Worm (Caenorhabditis elegans): ENCODE measurements around the gene fog-2.

Gene fog-2

DNA sequence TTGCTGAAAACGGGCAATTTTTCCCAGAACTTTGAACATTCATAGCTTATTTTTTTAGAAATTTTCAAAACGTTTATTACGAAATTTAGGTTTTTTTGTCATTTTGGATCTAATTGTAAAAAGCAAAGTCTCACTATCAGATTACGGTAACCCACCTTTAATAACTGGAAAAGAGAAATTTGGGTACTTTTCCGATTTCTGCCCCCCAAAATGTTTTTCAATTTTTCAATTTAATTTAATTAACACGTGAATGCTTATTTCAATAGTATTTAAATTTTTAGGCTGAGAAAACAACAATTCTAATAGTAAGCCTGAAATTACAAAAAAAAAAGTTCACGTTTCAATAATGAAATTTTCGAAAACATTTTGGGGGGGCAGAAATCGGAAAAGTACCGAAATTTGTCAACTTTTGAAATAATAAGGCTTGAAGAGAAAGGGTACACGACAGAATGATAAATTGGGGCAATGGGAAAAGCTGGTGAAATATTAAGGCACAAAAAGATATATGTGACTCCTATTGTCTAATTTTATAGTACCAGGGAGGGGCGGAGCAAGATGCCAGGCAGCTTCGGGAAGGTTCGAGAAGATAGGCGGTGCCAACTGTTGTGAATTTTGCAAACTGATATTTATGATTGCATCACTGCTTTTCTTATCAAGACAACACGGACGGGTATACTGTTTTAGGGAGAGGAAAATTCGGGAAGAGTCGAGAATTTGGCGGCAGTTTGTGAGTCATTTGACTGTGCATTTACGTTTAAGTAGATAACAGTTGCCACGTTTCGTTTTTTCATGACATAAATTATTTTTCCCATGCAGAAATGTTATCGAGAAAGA lies 34.8 kb upstream of the fog-2 start, which contains the start of gene F19B2.5:
Gene F19B2.5 (minus strand): TSS at position 107 of the 834 bp plus-strand sequence.
- TF ChIP-seq pqm-1 (tag; optimal IDR thresholded peaks at IDR 0.05), result peak; percentile 73
- TF ChIP-seq pha-4 (tag; optimal IDR thresholded peaks at IDR 0.05), result peak; percentile 43
- TF ChIP-seq elt-2 (tag; optimal IDR thresholded peaks at IDR 0.05), result peak; percentile 99
- TF ChIP-seq skn-1 (tag; optimal IDR thresholded peaks at IDR 0.05), result no peak
- TF ChIP-seq egl-5 (tag; optimal IDR thresholded peaks at IDR 0.05), result no peak
- peak; percentile 77 for TF ChIP-seq lsy-12 (tag; optimal IDR thresholded peaks at IDR 0.05)
- TF ChIP-seq nfya-1 (tag; optimal IDR thresholded peaks at IDR 0.05; ENCODE audit: insufficient read depth), result peak; percentile 13
- peak; percentile 89 for TF ChIP-seq ama-1 (optimal IDR thresholded peaks at IDR 0.05)
- no peak for TF ChIP-seq ceh-28 (tag; optimal IDR thresholded peaks at IDR 0.05)
- peak; percentile 74 for TF ChIP-seq jun-1 (tag; optimal IDR thresholded peaks at IDR 0.05)
- no peak for TF ChIP-seq nhr-43 (tag; optimal IDR thresholded peaks at IDR 0.05; ENCODE audit: poor library complexity, severe bottlenecking)
- TF ChIP-seq fos-1 (tag; optimal IDR thresholded peaks at IDR 0.05), result peak; percentile 8
- TF ChIP-seq unc-39 (tag; optimal IDR thresholded peaks at IDR 0.05), result no peak
- no peak for TF ChIP-seq sea-2 (GFP tag; optimal IDR thresholded peaks at IDR 0.05)
- TF ChIP-seq ZK546.5 (tag; optimal IDR thresholded peaks at IDR 0.05), result no peak

- TF ChIP-seq ztf-4 (tag; optimal IDR thresholded peaks at IDR 0.05) (no peak), nhr-67 (tag; optimal IDR thresholded peaks at IDR 0.05) (no peak), ZK546.5 (tag; optimal IDR thresholded peaks at IDR 0.05) (no peak), pqm-1 (tag; optimal IDR thresholded peaks at IDR 0.05) (no peak), skn-1 (tag; optimal IDR thresholded peaks at IDR 0.05) (peak; percentile 90), elt-2 (tag; optimal IDR thresholded peaks at IDR 0.05) (peak; percentile 71), daf-12 (tag; optimal IDR thresholded peaks at IDR 0.05) (no peak), nhr-77 (tag; optimal IDR thresholded peaks at IDR 0.05) (no peak), nhr-25 (tag; optimal IDR thresholded peaks at IDR 0.05) (no peak), lin-15B (tag; optimal IDR thresholded peaks at IDR 0.05) (no peak), mdl-1 (tag; optimal IDR thresholded peaks at IDR 0.05) (no peak)
These were observed 33.2 kb upstream of the fog-2 start for ce11 chrV:20165808-20166207.

DNA sequence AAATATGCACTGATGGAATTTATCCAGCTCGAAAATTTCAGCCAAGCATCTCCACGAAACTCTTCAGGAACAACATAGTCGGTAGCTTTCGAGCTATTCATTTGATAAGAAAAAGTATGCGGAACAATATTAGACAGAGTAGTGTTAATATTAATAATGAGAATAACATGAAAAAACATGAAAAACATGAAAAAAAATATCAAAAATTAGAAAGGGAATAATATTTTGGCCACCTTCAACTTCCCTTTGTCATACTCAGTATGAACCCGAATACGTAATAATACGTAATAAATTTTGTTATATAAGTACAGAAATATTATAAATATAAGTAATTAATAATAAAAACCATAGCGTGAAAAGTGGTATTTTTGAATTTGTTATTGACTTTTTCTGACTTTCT lies 27.1 kb upstream of the fog-2 start, which contains the start of gene srw-39:
Gene srw-39 (minus strand): TSS at position 101 of the 400 bp plus-strand sequence.
- TF ChIP-seq egl-5 (tag; optimal IDR thresholded peaks at IDR 0.05), result no peak
- TF ChIP-seq lin-39 (tag; optimal IDR thresholded peaks at IDR 0.05), result no peak
- TF ChIP-seq nfya-1 (tag; optimal IDR thresholded peaks at IDR 0.05; ENCODE audit: insufficient read depth), result no peak

ce11 chrV:20182311-20182710 lies 16.7 kb upstream of the fog-2 start:
- TF ChIP-seq nhr-12 (tag; optimal IDR thresholded peaks at IDR 0.05), result no peak
- no peak for TF ChIP-seq pqm-1 (tag; optimal IDR thresholded peaks at IDR 0.05)
- TF ChIP-seq zag-1 (tag; optimal IDR thresholded peaks at IDR 0.05), result no peak
- TF ChIP-seq skn-1 (tag; optimal IDR thresholded peaks at IDR 0.05), result no peak
- no peak for TF ChIP-seq mml-1 (tag; optimal IDR thresholded peaks at IDR 0.05)
- no peak for TF ChIP-seq elt-3 (tag; optimal IDR thresholded peaks at IDR 0.05)
- no peak for TF ChIP-seq nhr-28 (tag; optimal IDR thresholded peaks at IDR 0.05)
- no peak for TF ChIP-seq R02D3.7 (tag; optimal IDR thresholded peaks at IDR 0.05)
- no peak for TF ChIP-seq nfya-1 (tag; optimal IDR thresholded peaks at IDR 0.05; ENCODE audit: insufficient read depth)
- no peak for TF ChIP-seq nhr-43 (tag; optimal IDR thresholded peaks at IDR 0.05; ENCODE audit: poor library complexity, severe bottlenecking)
- TF ChIP-seq egl-5 (tag; optimal IDR thresholded peaks at IDR 0.05), result no peak
- TF ChIP-seq egl-27 (tag; optimal IDR thresholded peaks at IDR 0.05), result no peak
- no peak for TF ChIP-seq ceh-82 (tag; optimal IDR thresholded peaks at IDR 0.05)
- no peak for TF ChIP-seq ztf-4 (tag; optimal IDR thresholded peaks at IDR 0.05)
- TF ChIP-seq ceh-16 (tag; optimal IDR thresholded peaks at IDR 0.05), result no peak
- no peak for TF ChIP-seq elt-2 (tag; optimal IDR thresholded peaks at IDR 0.05)

- no peak for TF ChIP-seq ceh-28 (tag; optimal IDR thresholded peaks at IDR 0.05)
- no peak for TF ChIP-seq lin-15B (tag; optimal IDR thresholded peaks at IDR 0.05)
- no peak for TF ChIP-seq egl-27 (tag; optimal IDR thresholded peaks at IDR 0.05)
- TF ChIP-seq nhr-237 (tag; optimal IDR thresholded peaks at IDR 0.05), result no peak
- no peak for TF ChIP-seq mml-1 (tag; optimal IDR thresholded peaks at IDR 0.05)
- TF ChIP-seq fkh-10 (GFP tag; optimal IDR thresholded peaks at IDR 0.05), result no peak
- TF ChIP-seq lin-39 (tag; optimal IDR thresholded peaks at IDR 0.05), result no peak
- no peak for TF ChIP-seq ama-1 (optimal IDR thresholded peaks at IDR 0.05)
- no peak for TF ChIP-seq mdl-1 (tag; optimal IDR thresholded peaks at IDR 0.05)
- no peak for TF ChIP-seq lsy-12 (tag; optimal IDR thresholded peaks at IDR 0.05)
- no peak for TF ChIP-seq jun-1 (tag; optimal IDR thresholded peaks at IDR 0.05)
These were observed 12.5 kb upstream of the fog-2 start, which contains the start of gene srz-16 for ce11 chrV:20186579-20186978. Gene srz-16 (minus strand): TSS chrV:20186679.
